Worm (Caenorhabditis elegans) whole organism, midembryonic: ENCODE measurements around the gene H12I13.1.

Experiments
- cog-1 ChIP-seq: sonication (generic microtip); optimal IDR thresholded peaks from 2 replicates; lab custom pipeline; 2016; ENCODE audit warnings: missing genetic modification characterization, missing compliant biosample characterization
- tab-1 ChIP-seq: fragments of 200-800 bp; sonication (Bioruptor generic); IDR thresholded peaks from 2 replicates; pipeline ENCODE4 v1.3.6; 2022; ENCODE audit warnings: missing genetic modification characterization, missing compliant biosample characterization

DNA sequence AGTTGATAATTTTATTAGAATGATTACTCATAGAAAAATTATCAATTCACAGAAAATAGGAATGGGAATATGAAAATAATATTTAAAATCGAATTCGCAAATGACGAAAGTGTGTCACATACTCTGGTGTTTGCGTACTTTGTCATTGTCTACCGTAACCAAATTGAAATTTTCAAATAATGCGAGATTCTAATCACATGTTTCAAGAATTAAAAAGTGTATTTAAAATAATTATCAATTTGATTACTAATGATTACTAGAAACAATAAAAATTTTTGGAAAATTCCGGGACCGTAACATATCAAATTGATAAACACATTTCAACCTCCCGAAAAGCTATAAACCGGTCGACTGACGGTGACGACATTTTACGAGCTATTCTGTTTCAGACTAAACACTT is 24.4 kb upstream of the H12I13.1 start, which contains the start of the genes fbf-2 and nspg-3:
- TF ChIP-seq cog-1 (no peak), tab-1 (GFP tag; lab: Robert Waterston, UW) (no peak)
